Fruit fly (Drosophila melanogaster): Measurements from ENCODE around the gene CG32944.

DNA sequence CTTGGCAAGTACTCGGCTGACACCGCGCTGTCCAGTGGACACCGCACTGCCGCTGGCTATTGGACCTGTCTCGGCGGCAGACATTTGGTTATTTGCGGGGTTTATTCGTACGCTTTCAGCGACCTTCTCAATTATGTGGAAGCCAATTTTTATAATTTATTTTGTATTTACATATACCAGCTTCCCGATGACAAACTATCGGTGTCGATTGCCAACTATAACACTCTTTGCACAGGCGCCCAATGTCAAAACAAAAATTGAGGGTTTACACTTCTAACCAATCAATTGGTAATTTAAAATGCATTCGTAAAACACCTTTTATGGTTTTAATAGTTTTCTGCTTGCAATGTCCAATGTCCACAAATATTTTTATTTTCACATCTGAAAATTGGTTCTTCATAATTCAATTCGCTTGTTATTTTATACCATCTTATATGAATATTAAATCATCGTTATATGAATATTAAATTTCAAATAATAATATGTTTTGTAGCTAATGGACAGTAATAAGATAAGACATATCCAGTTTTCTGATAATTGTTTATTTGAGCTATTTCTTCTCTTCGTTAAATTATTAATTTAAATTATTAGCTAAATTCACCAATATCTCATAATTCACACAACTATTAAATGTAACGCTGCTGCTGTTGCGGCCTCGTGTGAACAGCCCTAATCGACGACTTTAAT lies 19.4 kb downstream of the CG32944 start:
- TF ChIP-seq psq (optimal IDR thresholded peaks at IDR 0.05) (no peak), pan (optimal IDR thresholded peaks at IDR 0.05) (no peak), Dll (optimal IDR thresholded peaks at IDR 0.05) (no peak)
